Fruit fly (Drosophila melanogaster): Measurements from ENCODE around the gene CG9727.
A peak's percentile ranks its signal among the peaks of the same experiment; 100 is the strongest.

CG9727 gene

dm6 chr3R:6400710-6401521 is 55.6 kb downstream of the CG9727 start (continued):
- TF ChIP-seq abd-A (tag; optimal IDR thresholded peaks at IDR 0.05) (peak; percentile 59), eyg (GFP tag; optimal IDR thresholded peaks at IDR 0.05) (no peak), CG6689 (GFP tag; IDR thresholded peaks at IDR 0.05) (no peak), grau (tag; optimal IDR thresholded peaks at IDR 0.05) (peak; percentile 10), jing (GFP tag; optimal IDR thresholded peaks at IDR 0.05) (no peak), CG13287 (GFP tag; IDR thresholded peaks at IDR 0.05; ENCODE audit: partially characterized antibody) (0 out of 2 replicates have a peak, but pooled peaks have one; percentile 9), B-H2 (GFP tag; optimal IDR thresholded peaks at IDR 0.05) (peak; percentile 4), crc (GFP tag; optimal IDR thresholded peaks at IDR 0.05) (no peak), gce (GFP tag; IDR thresholded peaks at IDR 0.05) (no peak), dmrt99B (tag; optimal IDR thresholded peaks at IDR 0.05) (peak; percentile 40), eve (GFP tag; optimal IDR thresholded peaks at IDR 0.05) (peak in 1 of 2 experiments; percentile 64), NC2α (GFP tag; optimal IDR thresholded peaks at IDR 0.05) (no peak), repo (GFP tag; optimal IDR thresholded peaks at IDR 0.05) (no peak), CG31441 (GFP tag; IDR thresholded peaks at IDR 0.05) (no peak), Sry-β (GFP tag; optimal IDR thresholded peaks at IDR 0.05) (no peak), chn (GFP tag; optimal IDR thresholded peaks at IDR 0.05) (no peak), nerfin-1 (tag; optimal IDR thresholded peaks at IDR 0.05) (no peak), vfl (GFP tag; optimal IDR thresholded peaks at IDR 0.05) (no peak), Bteb2 (GFP tag; optimal IDR thresholded peaks at IDR 0.05) (no peak), bsh (GFP tag; optimal IDR thresholded peaks at IDR 0.05) (peak in 1 of 2 experiments; percentile 22), CG9817 (tag; optimal IDR thresholded peaks at IDR 0.05) (no peak), oc (tag; optimal IDR thresholded peaks at IDR 0.05) (peak; percentile 10), CG30020 (tag; optimal IDR thresholded peaks at IDR 0.05) (no peak), CG7928 (GFP tag; optimal IDR thresholded peaks at IDR 0.05) (no peak), Awh (GFP tag; IDR thresholded peaks at IDR 0.05) (no peak), CG3281 (GFP tag; optimal IDR thresholded peaks at IDR 0.05) (peak; percentile 51), CG3407 (GFP tag; optimal IDR thresholded peaks at IDR 0.05) (peak; percentile 17), D (optimal IDR thresholded peaks at IDR 0.05) (no peak), D (GFP tag; optimal IDR thresholded peaks at IDR 0.05) (no peak), wek (GFP tag; optimal IDR thresholded peaks at IDR 0.05) (peak; percentile 57), Trl (optimal IDR thresholded peaks at IDR 0.05) (no peak), Trl (GFP tag; optimal IDR thresholded peaks at IDR 0.05) (no peak), Tbp (GFP tag; optimal IDR thresholded peaks at IDR 0.05) (no peak), dmrt11E (tag; optimal IDR thresholded peaks at IDR 0.05) (no peak), CG31224 (GFP tag; IDR thresholded peaks at IDR 0.05) (no peak), CrebB (tag; optimal IDR thresholded peaks at IDR 0.05) (peak; percentile 5), Hr3 (GFP tag; optimal IDR thresholded peaks at IDR 0.05) (no peak), sug (tag; optimal IDR thresholded peaks at IDR 0.05) (peak; percentile 34), en (GFP tag; optimal IDR thresholded peaks at IDR 0.05) (no peak), sens (GFP tag) (peak; percentile 73), CG2129 (GFP tag; IDR thresholded peaks at IDR 0.05; ENCODE audit: partially characterized antibody) (no peak), lbe (GFP tag; optimal IDR thresholded peaks at IDR 0.05) (peak; percentile 26), nau (GFP tag; optimal IDR thresholded peaks at IDR 0.05) (peak; percentile 49), mirr (GFP tag; optimal IDR thresholded peaks at IDR 0.05) (peak; percentile 60), CG17186 (GFP tag; optimal IDR thresholded peaks at IDR 0.05) (no peak), CG15514 (GFP tag; optimal IDR thresholded peaks at IDR 0.05) (peak; percentile 20), Antp (GFP tag; optimal IDR thresholded peaks at IDR 0.05) (no peak), caup (GFP tag; optimal IDR thresholded peaks at IDR 0.05; ENCODE audit: severe bottlenecking) (no peak), ham (GFP tag; IDR thresholded peaks at IDR 0.05) (no peak), CG18262 (tag; optimal IDR thresholded peaks at IDR 0.05) (no peak)

All from whole organism, embryonic.